Worm (Caenorhabditis elegans) whole organism, young adult: ENCODE results near the gene C36C5.15.

ENCODE experiments used
- ceh-91 ChIP-seq: fragments of 200-800 bp; sonication (Bioruptor generic); IDR thresholded peaks from 2 replicates; pipeline ENCODE4 v1.3.6; 2022; ENCODE audit warnings: missing genetic modification reagents, missing genetic modification characterization, missing compliant biosample characterization
- egl-44 ChIP-seq: fragments of 200-800 bp; sonication (Bioruptor generic); IDR thresholded peaks from 2 replicates; pipeline ENCODE4 v1.3.6; 2022; ENCODE audit warnings: missing genetic modification reagents, missing genetic modification characterization, missing compliant biosample characterization
- let-526 ChIP-seq: fragments of 200-800 bp; sonication (Bioruptor generic); IDR thresholded peaks from 2 replicates; pipeline ENCODE4 v1.3.6; 2022; ENCODE audit warnings: missing genetic modification reagents, missing genetic modification characterization, missing compliant biosample characterization
- lsy-27 ChIP-seq: sonication (generic microtip); optimal IDR thresholded peaks from 2 replicates; lab custom pipeline; 2017; ENCODE audit warnings: missing genetic modification characterization, mild to moderate bottlenecking, missing compliant biosample characterization, antibody characterized with exemption, missing genotype, borderline replicate concordance; ENCODE audit not compliant: insufficient read depth
- pha-4 ChIP-seq: fragments of 150-350 bp; sonication (generic microtip); optimal IDR thresholded peaks from 2 replicates; lab custom pipeline; 2014; ENCODE audit warnings: missing biosample characterization, missing genetic modification reagents, missing genetic modification characterization
- snpc-3.4 ChIP-seq: sonication (generic microtip); optimal IDR thresholded peaks from 2 replicates; lab custom pipeline; 2017; ENCODE audit warnings: missing genetic modification characterization, mild to moderate bottlenecking, missing compliant biosample characterization, antibody characterized with exemption, moderate library complexity, missing genotype, missing genetic modification reagents
- snpc-4 ChIP-seq, 5 experiments: fragments of 150-350 bp in 1 of 5; sonication (generic microtip) in 4 of 5; optimal IDR thresholded peaks; 2 replicates each; lab custom pipeline; 2014 to 2018; ENCODE audit warnings: missing genetic modification characterization in 5 of 5, missing biosample characterization in 3 of 5, antibody characterized with exemption in 2 of 5, mild to moderate bottlenecking in 2 of 5, missing compliant biosample characterization in 2 of 5, missing genotype in 2 of 5, moderate library complexity in 2 of 5, missing genetic modification reagents in 1 of 5
- zfh-2 ChIP-seq: fragments of 200-800 bp; sonication (Bioruptor generic); conservative IDR thresholded peaks from 2 replicates; pipeline ENCODE4 v1.3.6; 2022; ENCODE audit warnings: missing genetic modification reagents, missing genetic modification characterization, missing compliant biosample characterization

ce11 chrV:3119185-3119584 lies 49.4 kb downstream of the C36C5.15 start:
- TF ChIP-seq egl-44 (GFP tag; lab: Robert Waterston, UW) (no peak), pha-4 (tag; lab: Kevin White, UChicago) (no peak), zfh-2 (GFP tag; lab: Robert Waterston, UW) (no peak), lsy-27 (no peak), snpc-3.4 (tag; lab: Kevin White, UChicago) (no peak), ceh-91 (GFP tag; lab: Robert Waterston, UW) (no peak), let-526 (no peak), snpc-4 (GFP tag; optimal IDR thresholded peaks at IDR 0.05; lab: Kevin White, UChicago) (no peak), snpc-4 (tag; optimal IDR thresholded peaks at IDR 0.05; lab: Kevin White, UChicago) (no peak)
